Worm (Caenorhabditis elegans) whole organism, midembryonic: ENCODE data around the gene znfx-1.

ENCODE experiments used
- T22C8.4 ChIP-seq: fragments of 200-800 bp; sonication (Bioruptor generic); IDR thresholded peaks from 2 replicates; pipeline ENCODE4 v1.3.6; 2022; ENCODE audit warnings: missing genetic modification characterization, missing compliant biosample characterization
- cog-1 ChIP-seq: sonication (generic microtip); optimal IDR thresholded peaks from 2 replicates; lab custom pipeline; 2016; ENCODE audit warnings: missing genetic modification characterization, missing compliant biosample characterization
- flt-1 ChIP-seq: fragments of 200-800 bp; sonication (Bioruptor generic); IDR thresholded peaks from 2 replicates; pipeline ENCODE4 v1.3.6; 2022; ENCODE audit warnings: missing genetic modification characterization, missing compliant biosample characterization
- med-1 ChIP-seq: sonication (generic microtip); optimal IDR thresholded peaks from 2 replicates; lab custom pipeline; 2017; ENCODE audit warnings: missing genetic modification characterization, mild to moderate bottlenecking, missing compliant biosample characterization, antibody characterized with exemption, missing genetic modification reagents; ENCODE audit not compliant: insufficient read depth
- ref-1 ChIP-seq: fragments of 200-800 bp; sonication (Bioruptor generic); conservative IDR thresholded peaks from 2 replicates; pipeline ENCODE4 v1.3.6; 2022; ENCODE audit warnings: missing genetic modification reagents, missing genetic modification characterization, missing compliant biosample characterization
- tab-1 ChIP-seq: fragments of 200-800 bp; sonication (Bioruptor generic); IDR thresholded peaks from 2 replicates; pipeline ENCODE4 v1.3.6; 2022; ENCODE audit warnings: missing genetic modification characterization, missing compliant biosample characterization
- ztf-29 ChIP-seq: fragments of 200-800 bp; sonication (Bioruptor generic); IDR thresholded peaks from 2 replicates; pipeline ENCODE4 v1.3.6; 2022; ENCODE audit warnings: missing genetic modification reagents, missing genetic modification characterization, missing compliant biosample characterization

- no peak for TF ChIP-seq ref-1 (GFP tag; lab: Robert Waterston, UW)
- no peak for TF ChIP-seq flt-1 (GFP tag; lab: Robert Waterston, UW)
- TF ChIP-seq med-1 (GFP tag; lab: Kevin White, UChicago): no peak
- no peak for TF ChIP-seq tab-1 (GFP tag; lab: Robert Waterston, UW)
- TF ChIP-seq T22C8.4 (GFP tag; lab: Robert Waterston, UW): no peak
- TF ChIP-seq ztf-29 (GFP tag; lab: Robert Waterston, UW): no peak
- TF ChIP-seq cog-1 (tag; lab: Kevin White, UChicago): no peak
Observed at ce11 chrII:9251529-9251928, 38.1 kb downstream of the znfx-1 start.
